Fruit fly (Drosophila melanogaster): ENCODE measurements around the gene Lam.

- TF ChIP-seq nerfin-1 (tag; optimal IDR thresholded peaks at IDR 0.05) (no peak), kay (GFP tag; optimal IDR thresholded peaks at IDR 0.05) (no peak), CG11504 (tag; optimal IDR thresholded peaks at IDR 0.05) (no peak), CG15601 (tag; optimal IDR thresholded peaks at IDR 0.05) (no peak), CG7556 (GFP tag; optimal IDR thresholded peaks at IDR 0.05) (no peak), NC2β (GFP tag; optimal IDR thresholded peaks at IDR 0.05) (no peak)
Observed at dm6 chr2L:5526738-5527137, 15.5 kb upstream of the Lam start, which contains the start of gene Cox11.

Measured in whole organism, embryonic.